Worm (Caenorhabditis elegans): ENCODE results near the gene immp-1.

- no peak for TF ChIP-seq him-1 (tag; optimal IDR thresholded peaks at IDR 0.05)
- TF ChIP-seq dao-5 (tag; optimal IDR thresholded peaks at IDR 0.05) = no peak
- TF ChIP-seq W03F9.2 (tag; optimal IDR thresholded peaks at IDR 0.05) = no peak
Measured at ce11 chrIII:11727010-11727409, 47.7 kb upstream of the immp-1 start.
